Fruit fly (Drosophila melanogaster) whole organism, embryonic: ENCODE measurements around the gene CG33341.

ENCODE experiments used
- Abd-B ChIP-seq: fragments of 200-800 bp; sonication (Bioruptor generic); optimal IDR thresholded peaks from 2 replicates; lab custom pipeline; 2018; ENCODE audit warnings: missing biosample characterization, mild to moderate bottlenecking, missing genetic modification characterization, moderate library complexity
- Awh ChIP-seq: fragments of 200-800 bp; sonication (Bioruptor generic); IDR thresholded peaks from 2 replicates; pipeline ENCODE4, ENCODE4 v1.3.6; 2022; ENCODE audit warnings: missing biosample characterization, missing genetic modification characterization
- BEAF-32 ChIP-seq: fragments of 200-800 bp; sonication (Bioruptor generic); optimal IDR thresholded peaks from 3 replicates; lab custom pipeline; 2017; ENCODE audit warnings: missing biosample characterization, missing genetic modification characterization, mild to moderate bottlenecking, moderate library complexity, missing genetic modification reagents
- CG11456 ChIP-seq: fragments of 200-800 bp; sonication (Bioruptor generic); IDR thresholded peaks from 3 replicates; pipeline ENCODE4 v1.3.6; 2022; ENCODE audit warnings: missing biosample characterization, missing genetic modification characterization
- CG12299 ChIP-seq: fragments of 200-800 bp; sonication (Bioruptor generic); optimal IDR thresholded peaks from 2 replicates; lab custom pipeline; 2018; ENCODE audit warnings: missing biosample characterization, mild to moderate bottlenecking, missing genetic modification characterization
- CG13287 ChIP-seq: fragments of 200-800 bp; sonication (Bioruptor generic); IDR thresholded peaks from 2 replicates; pipeline ENCODE4 v1.3.6; 2022; ENCODE audit warnings: missing biosample characterization, missing genetic modification characterization; ENCODE audit not compliant: partially characterized antibody
- CG14710 ChIP-seq: fragments of 200-800 bp; sonication (Bioruptor generic); optimal IDR thresholded peaks from 3 replicates; lab custom pipeline; 2019; ENCODE audit warnings: missing biosample characterization, mild to moderate bottlenecking, missing genetic modification characterization, moderate library complexity
- CG15479 ChIP-seq: fragments of 200-800 bp; sonication (Bioruptor generic); optimal IDR thresholded peaks from 3 replicates; lab custom pipeline; 2019; ENCODE audit warnings: missing biosample characterization, mild to moderate bottlenecking, missing genetic modification characterization, moderate library complexity
- CG15514 ChIP-seq: fragments of 200-800 bp; sonication (Bioruptor generic); optimal IDR thresholded peaks from 3 replicates; lab custom pipeline; 2017; ENCODE audit warnings: missing biosample characterization, missing genetic modification characterization, mild to moderate bottlenecking, moderate library complexity, missing genetic modification reagents
- CG17186 ChIP-seq: fragments of 200-800 bp; sonication (Bioruptor generic); optimal IDR thresholded peaks from 3 replicates; lab custom pipeline; 2017; ENCODE audit warnings: missing biosample characterization, missing genetic modification reagents, missing genetic modification characterization
- CG18262 ChIP-seq: fragments of 200-800 bp; optimal IDR thresholded peaks from 3 replicates; lab custom pipeline; 2019; ENCODE audit warnings: missing biosample characterization, mild to moderate bottlenecking, missing genetic modification characterization, moderate library complexity
- CG3407 ChIP-seq: fragments of 200-800 bp; sonication (Bioruptor generic); optimal IDR thresholded peaks from 2 replicates; lab custom pipeline; 2018; ENCODE audit warnings: missing biosample characterization, mild to moderate bottlenecking, missing genetic modification characterization
- CG34376 ChIP-seq: fragments of 200-800 bp; sonication (Bioruptor generic); optimal IDR thresholded peaks from 2 replicates; lab custom pipeline; 2018; ENCODE audit warnings: missing biosample characterization, mild to moderate bottlenecking, missing genetic modification characterization
- CG34422 ChIP-seq: fragments of 200-800 bp; sonication (Bioruptor generic); IDR thresholded peaks from 3 replicates; pipeline ENCODE4 v1.3.6; 2022; ENCODE audit warnings: missing biosample characterization, missing genetic modification characterization
- CG3726 ChIP-seq: fragments of 200-800 bp; sonication (Bioruptor generic); IDR thresholded peaks from 3 replicates; pipeline ENCODE4, ENCODE4 v1.3.6; 2022; ENCODE audit warnings: missing biosample characterization, missing genetic modification characterization
- CG3995 ChIP-seq: fragments of 200-800 bp; sonication (Bioruptor generic); optimal IDR thresholded peaks from 3 replicates; lab custom pipeline; 2016; ENCODE audit warnings: missing biosample characterization, missing genetic modification characterization
- CG4617 ChIP-seq: fragments of 200-800 bp; sonication (Bioruptor generic); optimal IDR thresholded peaks from 3 replicates; lab custom pipeline; 2016; ENCODE audit warnings: missing biosample characterization, missing genetic modification characterization, borderline replicate concordance
- CG7745 ChIP-seq: fragments of 200-800 bp; sonication (Bioruptor generic); optimal IDR thresholded peaks from 2 replicates; lab custom pipeline; 2018; ENCODE audit warnings: missing biosample characterization, mild to moderate bottlenecking, missing genetic modification characterization, moderate library complexity
- CG7839 ChIP-seq: fragments of 200-800 bp; sonication (Bioruptor generic); optimal IDR thresholded peaks from 3 replicates; lab custom pipeline; 2018; ENCODE audit warnings: missing biosample characterization, mild to moderate bottlenecking, missing genetic modification characterization, moderate library complexity
- CG9609 ChIP-seq: fragments of 200-800 bp; sonication (Bioruptor generic); optimal IDR thresholded peaks from 3 replicates; lab custom pipeline; 2016; ENCODE audit warnings: missing biosample characterization, missing genetic modification characterization
- CG9797 ChIP-seq: fragments of 200-800 bp; sonication (Bioruptor generic); optimal IDR thresholded peaks from 3 replicates; lab custom pipeline; 2018; ENCODE audit warnings: missing biosample characterization, mild to moderate bottlenecking, missing genetic modification characterization
- Dp ChIP-seq: fragments of 200-800 bp; sonication (Bioruptor generic); optimal IDR thresholded peaks from 2 replicates; lab custom pipeline; 2018; ENCODE audit warnings: missing biosample characterization, mild to moderate bottlenecking, missing genetic modification characterization, moderate library complexity
- Ets97D ChIP-seq: fragments of 200-800 bp; sonication (Bioruptor generic); optimal IDR thresholded peaks from 3 replicates; lab custom pipeline; 2016; ENCODE audit warnings: missing biosample characterization, missing genetic modification characterization
- HLH54F ChIP-seq: fragments of 200-800 bp; sonication (Bioruptor generic); optimal IDR thresholded peaks from 3 replicates; lab custom pipeline; 2016; ENCODE audit warnings: missing biosample characterization, missing genetic modification characterization
- Lim3 ChIP-seq: fragments of 200-800 bp; sonication (Bioruptor generic); IDR thresholded peaks from 2 replicates; pipeline ENCODE4 v1.3.6; 2022; ENCODE audit warnings: missing biosample characterization, missing genetic modification characterization
- MBD-R2 ChIP-seq: fragments of 200-800 bp; sonication (Bioruptor generic); IDR thresholded peaks from 2 replicates; pipeline ENCODE4 v1.3.6; 2022; ENCODE audit warnings: missing biosample characterization, missing genetic modification characterization
- Myb ChIP-seq: fragments of 200-800 bp; sonication (Bioruptor generic); optimal IDR thresholded peaks from 2 replicates; lab custom pipeline; 2016; ENCODE audit warnings: missing biosample characterization, missing genetic modification characterization
- Ravus ChIP-seq: fragments of 200-800 bp; sonication (Bioruptor generic); IDR thresholded peaks from 2 replicates; pipeline ENCODE4 v1.3.6; 2022; ENCODE audit warnings: missing biosample characterization, missing genetic modification characterization
- Sry-δ ChIP-seq: fragments of 200-800 bp; sonication (Bioruptor generic); optimal IDR thresholded peaks from 2 replicates; lab custom pipeline; 2016; ENCODE audit warnings: missing biosample characterization, missing genetic modification characterization
- Taf1 ChIP-seq: fragments of 200-800 bp; sonication (Bioruptor generic); IDR thresholded peaks from 2 replicates; pipeline ENCODE4 v1.3.6; 2022; ENCODE audit warnings: missing biosample characterization, missing genetic modification characterization
- YL-1 ChIP-seq: fragments of 200-800 bp; sonication (Bioruptor generic); optimal IDR thresholded peaks from 3 replicates; lab custom pipeline; 2017; ENCODE audit warnings: missing biosample characterization, mild to moderate bottlenecking, missing genetic modification characterization
- ab ChIP-seq: fragments of 200-800 bp; sonication (Bioruptor generic); optimal IDR thresholded peaks from 2 replicates; lab custom pipeline; 2016; ENCODE audit warnings: missing biosample characterization, missing genetic modification characterization
- disco-r ChIP-seq: fragments of 200-800 bp; sonication (Bioruptor generic); optimal IDR thresholded peaks from 2 replicates; lab custom pipeline; 2016; ENCODE audit warnings: missing biosample characterization, missing genetic modification characterization
- exex ChIP-seq: fragments of 200-800 bp; sonication (Bioruptor generic); optimal IDR thresholded peaks from 4 replicates; lab custom pipeline; 2018; ENCODE audit warnings: missing biosample characterization, mild to moderate bottlenecking, missing genetic modification characterization, moderate library complexity
- fd3F ChIP-seq: fragments of 200-800 bp; sonication (Bioruptor generic); optimal IDR thresholded peaks from 2 replicates; lab custom pipeline; 2018; ENCODE audit warnings: missing biosample characterization, mild to moderate bottlenecking, missing genetic modification characterization, moderate library complexity
- gem ChIP-seq: fragments of 200-800 bp; sonication (Bioruptor generic); optimal IDR thresholded peaks from 2 replicates; lab custom pipeline; 2019; ENCODE audit warnings: missing biosample characterization, mild to moderate bottlenecking, missing genetic modification characterization, moderate library complexity
- gfzf ChIP-seq: fragments of 200-800 bp; sonication (Bioruptor generic); optimal IDR thresholded peaks from 2 replicates; lab custom pipeline; 2016; ENCODE audit warnings: missing biosample characterization, mild to moderate bottlenecking, missing genetic modification characterization, moderate library complexity
- lbe ChIP-seq: fragments of 200-800 bp; sonication (Bioruptor generic); optimal IDR thresholded peaks from 2 replicates; lab custom pipeline; 2016; ENCODE audit warnings: missing biosample characterization, mild to moderate bottlenecking, missing genetic modification characterization
- maf-S ChIP-seq: fragments of 200-800 bp; sonication (Bioruptor generic); optimal IDR thresholded peaks from 2 replicates; lab custom pipeline; 2016; ENCODE audit warnings: missing biosample characterization, missing genetic modification characterization
- mirr ChIP-seq: fragments of 200-800 bp; sonication (Bioruptor generic); optimal IDR thresholded peaks from 3 replicates; lab custom pipeline; 2018; ENCODE audit warnings: missing biosample characterization, mild to moderate bottlenecking, missing genetic modification characterization
- odd ChIP-seq: fragments of 200-800 bp; sonication (Bioruptor generic); optimal IDR thresholded peaks from 2 replicates; lab custom pipeline; 2017; ENCODE audit warnings: missing biosample characterization, mild to moderate bottlenecking, missing genetic modification characterization
- pzg ChIP-seq: fragments of 200-800 bp; sonication (Bioruptor generic); optimal IDR thresholded peaks from 3 replicates; lab custom pipeline; 2018; ENCODE audit warnings: missing biosample characterization, mild to moderate bottlenecking, missing genetic modification characterization, moderate library complexity
- run ChIP-seq: fragments of 200-800 bp; sonication (Bioruptor generic); optimal IDR thresholded peaks from 3 replicates; lab custom pipeline; 2018; ENCODE audit warnings: missing biosample characterization, mild to moderate bottlenecking, missing genetic modification characterization
- stwl ChIP-seq: fragments of 200-800 bp; sonication (Bioruptor generic); optimal IDR thresholded peaks from 3 replicates; lab custom pipeline; 2018; ENCODE audit warnings: missing biosample characterization, mild to moderate bottlenecking, missing genetic modification characterization, moderate library complexity
- tap ChIP-seq: fragments of 200-800 bp; optimal IDR thresholded peaks from 3 replicates; lab custom pipeline; 2019; ENCODE audit warnings: missing biosample characterization, mild to moderate bottlenecking, missing genetic modification characterization, moderate library complexity
- trem ChIP-seq: fragments of 200-800 bp; optimal IDR thresholded peaks from 3 replicates; lab custom pipeline; 2019; ENCODE audit warnings: missing biosample characterization, mild to moderate bottlenecking, missing genetic modification characterization, moderate library complexity
- wek ChIP-seq: fragments of 200-800 bp; sonication (Bioruptor generic); optimal IDR thresholded peaks from 3 replicates; lab custom pipeline; 2018; ENCODE audit warnings: missing biosample characterization, mild to moderate bottlenecking, missing genetic modification characterization, moderate library complexity

The CG33341 gene

DNA sequence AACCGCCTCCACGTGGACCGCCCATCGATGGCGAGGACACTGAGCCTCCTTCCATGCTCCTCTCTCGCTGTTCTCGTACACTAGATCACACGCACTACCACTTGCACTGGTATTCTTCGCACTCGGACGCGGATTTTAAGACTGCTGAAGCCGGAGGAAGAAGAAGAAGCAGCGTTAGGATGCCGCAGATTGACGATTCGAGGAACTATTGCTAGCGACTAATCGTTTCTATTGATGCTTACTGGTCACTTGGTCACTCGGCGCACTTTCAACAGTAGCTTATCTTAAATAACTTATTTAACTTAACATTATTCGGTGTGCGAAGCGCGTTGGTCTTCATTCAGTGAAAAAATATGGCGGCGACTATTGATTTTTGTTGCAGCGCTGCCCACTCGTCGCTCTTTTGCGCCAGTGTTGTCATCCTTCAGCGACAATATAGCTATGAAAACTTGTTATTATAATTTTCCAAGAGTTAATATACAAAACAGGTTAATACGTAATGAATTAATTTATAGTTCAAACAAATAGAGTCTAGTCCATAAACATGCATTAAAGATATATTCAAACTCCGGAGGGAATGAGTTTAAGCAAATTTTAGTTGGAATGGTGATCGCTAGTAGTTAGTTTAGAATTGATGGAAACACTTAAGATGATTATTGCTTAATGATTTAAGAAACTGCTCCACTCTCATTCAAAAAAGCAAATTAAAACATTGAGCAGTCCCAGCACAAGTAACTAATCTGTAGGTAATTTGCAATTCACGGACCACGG lies 19.6 kb upstream of the CG33341 start, which contains the start of the genes CG5746 and CG6454 (continued):
- TF ChIP-seq CG34422 (peak; percentile 65), Sry-δ (GFP tag; lab: Kevin White, UChicago) (peak; percentile 38), disco-r (no peak), ab (no peak), run (no peak), gem (no peak), pzg (GFP tag; lab: Kevin White, UChicago) (peak; percentile 48), CG34376 (GFP tag; lab: Kevin White, UChicago) (no peak), lbe (GFP tag; lab: Kevin White, UChicago) (no peak), HLH54F (peak; percentile 72), wek (GFP tag; lab: Kevin White, UChicago) (no peak)

DNA sequence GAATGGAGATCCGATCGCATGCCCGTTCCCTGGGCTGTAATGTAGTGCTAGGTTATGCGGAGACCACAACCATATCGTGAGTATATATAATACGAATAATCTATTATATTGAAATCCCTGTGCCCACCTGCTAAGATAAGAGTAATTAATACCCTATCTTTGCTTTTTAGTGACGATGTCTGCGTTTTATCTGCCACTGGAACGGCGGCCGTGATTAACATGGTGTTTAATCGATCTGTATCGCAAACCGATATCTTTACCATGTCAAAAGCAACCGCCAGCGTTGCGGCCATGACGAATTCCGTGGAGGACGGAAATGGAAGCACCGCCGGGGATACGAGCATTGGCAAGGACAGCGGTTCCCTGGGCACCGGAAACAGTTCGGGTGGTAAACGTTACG lies 14.7 kb upstream of the CG33341 start:
- TF ChIP-seq CG9609 (GFP tag; lab: Kevin White, UChicago) = no peak
- TF ChIP-seq Myb = no peak
- TF ChIP-seq maf-S = no peak
- TF ChIP-seq mirr (GFP tag; lab: Kevin White, UChicago) = peak; percentile 79
- no peak for TF ChIP-seq CG7839 (tag; lab: Kevin White, UChicago)
- TF ChIP-seq Abd-B = no peak
- no peak for TF ChIP-seq Awh (GFP tag; lab: Robert Waterston, UW)
- peak; percentile 78 for TF ChIP-seq exex (tag; lab: Kevin White, UChicago)
- TF ChIP-seq trem (tag; lab: Kevin White, UChicago) = no peak
- TF ChIP-seq odd (GFP tag; lab: Kevin White, UChicago) = no peak
- TF ChIP-seq Taf1 (GFP tag; lab: Robert Waterston, UW) = no peak
- no peak for TF ChIP-seq Lim3
- no peak for TF ChIP-seq CG12299 (tag; lab: Kevin White, UChicago)
- TF ChIP-seq Ravus (GFP tag; lab: Robert Waterston, UW) = no peak
- no peak for TF ChIP-seq tap (tag; lab: Kevin White, UChicago)
- TF ChIP-seq, all 482 proteins: peak for 2

DNA sequence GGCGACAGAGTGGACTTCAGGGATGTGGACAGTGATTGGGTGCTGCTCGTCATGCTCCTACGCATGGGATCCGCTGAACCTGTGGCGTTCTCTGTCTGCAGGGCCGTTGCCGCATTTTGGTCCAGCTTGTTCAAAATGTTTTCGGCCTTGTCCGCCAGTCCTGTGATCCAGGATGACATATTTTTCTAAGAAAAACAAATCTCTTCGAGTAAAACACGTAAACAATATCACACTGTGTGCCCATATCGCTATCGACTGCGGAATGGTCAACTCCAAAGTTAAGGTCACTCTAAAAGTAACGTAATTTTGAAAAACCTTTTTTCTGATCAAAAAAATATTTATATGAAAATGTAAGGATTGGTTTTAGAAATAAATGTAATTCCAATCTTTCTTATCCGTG lies 10.5 kb upstream of the CG33341 start, which contains the start of gene Golgin84:
Gene Golgin84, minus strand, starts transcription at position 241 of the 400 bp plus-strand sequence.
- no peak for TF ChIP-seq CG3407 (GFP tag; lab: Kevin White, UChicago)
- peak; percentile 10 for TF ChIP-seq trem (tag; lab: Kevin White, UChicago)
- TF ChIP-seq Ets97D (GFP tag; lab: Kevin White, UChicago) = peak; percentile 16
- peak; percentile 26 for TF ChIP-seq YL-1 (GFP tag; lab: Kevin White, UChicago)
- TF ChIP-seq MBD-R2 (GFP tag; lab: Robert Waterston, UW) = peak; percentile 47
- TF ChIP-seq Dp (GFP tag; lab: Kevin White, UChicago) = peak; percentile 21
- TF ChIP-seq CG17186 = no peak
- 0 out of 3 replicates have a peak, but pooled peaks have one; percentile 28 for TF ChIP-seq CG3726 (GFP tag; lab: Robert Waterston, UW)
- TF ChIP-seq CG13287 (GFP tag; lab: Robert Waterston, UW) = peak; percentile 16; the same call in 1 of the 2 replicates
- TF ChIP-seq CG14710 (tag; lab: Kevin White, UChicago) = no peak
- TF ChIP-seq CG3995 = peak; percentile 24
- peak; percentile 71 for TF ChIP-seq gfzf (GFP tag; lab: Kevin White, UChicago)
- TF ChIP-seq CG15479 (GFP tag; lab: Kevin White, UChicago) = no peak
- TF ChIP-seq CG9797 (GFP tag; lab: Kevin White, UChicago) = peak; percentile 62
- no peak for TF ChIP-seq CG7745 (tag; lab: Kevin White, UChicago)
- peak; percentile 67 for TF ChIP-seq CG4617 (GFP tag; lab: Kevin White, UChicago)
- TF ChIP-seq fd3F (GFP tag; lab: Kevin White, UChicago) = no peak
- TF ChIP-seq CG15514 (GFP tag; lab: Kevin White, UChicago) = no peak
- TF ChIP-seq pzg (GFP tag; lab: Kevin White, UChicago) = peak; percentile 36
- TF ChIP-seq BEAF-32 (GFP tag; lab: Kevin White, UChicago) = peak; percentile 16
- TF ChIP-seq CG11456 = no peak
- TF ChIP-seq CG18262 (tag; lab: Kevin White, UChicago) = no peak
- peak; percentile 40 for TF ChIP-seq stwl (tag; lab: Kevin White, UChicago)
